Worm (Caenorhabditis elegans) whole organism, young adult: ENCODE results near the gene nfki-1.

Experiments
- B0035.1 ChIP-seq: sonication (generic microtip); optimal IDR thresholded peaks from 2 replicates; lab custom pipeline; 2016; ENCODE audit warnings: missing genetic modification characterization, mild to moderate bottlenecking, missing compliant biosample characterization, missing genotype, missing genetic modification reagents
- C06A6.2 ChIP-seq: fragments of 200-800 bp; sonication (Bioruptor generic); conservative IDR thresholded peaks from 2 replicates; pipeline ENCODE4 v1.3.6; 2022; ENCODE audit warnings: missing genetic modification characterization, missing compliant biosample characterization
- C17E4.6 ChIP-seq: fragments of 200-800 bp; sonication (Bioruptor generic); IDR thresholded peaks from 2 replicates; pipeline ENCODE4 v1.3.6; 2022; ENCODE audit warnings: missing genetic modification reagents, missing genetic modification characterization, missing compliant biosample characterization
- F10E7.11 ChIP-seq: sonication (generic microtip); optimal IDR thresholded peaks from 2 replicates; lab custom pipeline; 2017; ENCODE audit warnings: mild to moderate bottlenecking, missing genetic modification characterization, moderate library complexity, missing compliant biosample characterization
- F37B4.10 ChIP-seq: fragments of 200-800 bp; sonication (Bioruptor generic); IDR thresholded peaks from 2 replicates; pipeline ENCODE4 v1.3.6; 2022; ENCODE audit warnings: missing genetic modification characterization, missing compliant biosample characterization
- F39B2.1 ChIP-seq: fragments of 200-800 bp; sonication (Bioruptor generic); IDR thresholded peaks from 2 replicates; pipeline ENCODE4 v1.3.6; 2022; ENCODE audit warnings: missing genetic modification reagents, missing genetic modification characterization, missing compliant biosample characterization
- F52B5.7 ChIP-seq: sonication (generic microtip); optimal IDR thresholded peaks from 2 replicates; lab custom pipeline; 2016; ENCODE audit warnings: mild to moderate bottlenecking, missing genetic modification characterization, missing compliant biosample characterization
- F57C9.4 ChIP-seq: sonication (generic microtip); optimal IDR thresholded peaks from 2 replicates; lab custom pipeline; 2017; ENCODE audit warnings: mild to moderate bottlenecking, missing genetic modification characterization, missing compliant biosample characterization
- K11D2.4 ChIP-seq: fragments of 200-800 bp; sonication (Bioruptor generic); IDR thresholded peaks from 2 replicates; pipeline ENCODE4 v1.3.6; 2022; ENCODE audit warnings: missing genetic modification reagents, missing genetic modification characterization, missing compliant biosample characterization
- ZK185.1 ChIP-seq: sonication (generic microtip); optimal IDR thresholded peaks from 2 replicates; lab custom pipeline; 2016; ENCODE audit warnings: mild to moderate bottlenecking, missing genetic modification characterization, missing compliant biosample characterization; ENCODE audit not compliant: poor library complexity, severe bottlenecking
- ama-1 ChIP-seq, 3 experiments: fragments of 150-350 bp in 1 of 3; sonication (generic microtip) in 2 of 3; optimal IDR thresholded peaks; 2 replicates each; lab custom pipeline; 2014 to 2018; ENCODE audit warnings: missing biosample characterization in 2 of 3, missing genetic modification characterization in 2 of 3, missing genetic modification reagents in 2 of 3
- attf-5 ChIP-seq: fragments of 200-800 bp; sonication (Bioruptor generic); optimal IDR thresholded peaks from 2 replicates; lab custom pipeline; 2018; ENCODE audit warnings: mild to moderate bottlenecking, missing genetic modification characterization, missing compliant biosample characterization
- ccch-3 ChIP-seq: fragments of 200-800 bp; sonication (Bioruptor generic); optimal IDR thresholded peaks from 2 replicates; lab custom pipeline; 2018; ENCODE audit warnings: mild to moderate bottlenecking, missing genetic modification characterization, missing compliant biosample characterization
- cebp-1 ChIP-seq, 2 experiments: fragments of 200-800 bp in 1 of 2; sonication (Bioruptor generic) in 1 of 2; sonication (generic microtip) in 1 of 2; IDR thresholded peaks in 1 of 2; optimal IDR thresholded peaks in 1 of 2; 2 replicates each; pipeline versions ENCODE4 v1.3.6 to Lab custom; 2017 to 2022; ENCODE audit warnings: missing compliant biosample characterization in 2 of 2, missing genetic modification characterization in 2 of 2, mild to moderate bottlenecking in 1 of 2, missing genetic modification reagents in 1 of 2, moderate library complexity in 1 of 2
- ceh-27 ChIP-seq: fragments of 200-800 bp; sonication (Bioruptor generic); optimal IDR thresholded peaks from 2 replicates; lab custom pipeline; 2018; ENCODE audit warnings: mild to moderate bottlenecking, missing genetic modification characterization, moderate library complexity, missing compliant biosample characterization
- ceh-40 ChIP-seq: fragments of 200-800 bp; sonication (Bioruptor generic); IDR thresholded peaks from 2 replicates; pipeline ENCODE4 v1.3.6; 2022; ENCODE audit warnings: missing genetic modification characterization, missing compliant biosample characterization
- chd-7 ChIP-seq: sonication (generic microtip); optimal IDR thresholded peaks from 2 replicates; lab custom pipeline; 2016; ENCODE audit warnings: mild to moderate bottlenecking, missing genetic modification characterization, moderate library complexity, missing compliant biosample characterization
- die-1 ChIP-seq: sonication (generic microtip); optimal IDR thresholded peaks from 2 replicates; lab custom pipeline; 2016; ENCODE audit warnings: missing genotype, mild to moderate bottlenecking, missing genetic modification characterization, missing compliant biosample characterization
- dox-1 ChIP-seq: fragments of 200-800 bp; sonication (Bioruptor generic); IDR thresholded peaks from 2 replicates; pipeline ENCODE4 v1.3.6; 2022; ENCODE audit warnings: missing genetic modification reagents, missing genetic modification characterization, missing compliant biosample characterization
- efl-1 ChIP-seq: fragments of 150-350 bp; optimal IDR thresholded peaks from 2 replicates; lab custom pipeline; 2014; ENCODE audit warnings: missing biosample characterization, missing genetic modification reagents, missing genetic modification characterization
- egl-44 ChIP-seq: fragments of 200-800 bp; sonication (Bioruptor generic); IDR thresholded peaks from 2 replicates; pipeline ENCODE4 v1.3.6; 2022; ENCODE audit warnings: missing genetic modification reagents, missing genetic modification characterization, missing compliant biosample characterization
- egrh-3 ChIP-seq: fragments of 200-800 bp; sonication (Bioruptor generic); IDR thresholded peaks from 2 replicates; pipeline ENCODE4 v1.3.6; 2022; ENCODE audit warnings: missing genetic modification reagents, missing genetic modification characterization, missing compliant biosample characterization
- hlh-12 ChIP-seq: sonication (generic microtip); optimal IDR thresholded peaks from 2 replicates; lab custom pipeline; 2016; ENCODE audit warnings: missing genetic modification characterization, missing compliant biosample characterization
- hlh-26 ChIP-seq: fragments of 200-800 bp; sonication (Bioruptor generic); conservative IDR thresholded peaks from 2 replicates; pipeline ENCODE4 v1.3.6; 2022; ENCODE audit warnings: missing genetic modification reagents, missing genetic modification characterization, missing compliant biosample characterization
- hmg-1.2 ChIP-seq: fragments of 200-800 bp; sonication (Bioruptor generic); IDR thresholded peaks from 2 replicates; pipeline ENCODE4 v1.3.6; 2022; ENCODE audit warnings: missing genetic modification reagents, missing genetic modification characterization, missing compliant biosample characterization
- let-607 ChIP-seq, 2 experiments: fragments of 200-800 bp in 1 of 2; sonication (Bioruptor generic) in 1 of 2; sonication (generic microtip) in 1 of 2; optimal IDR thresholded peaks; 2 replicates each; lab custom pipeline; 2016 to 2018; ENCODE audit warnings: mild to moderate bottlenecking in 2 of 2, missing compliant biosample characterization in 2 of 2, missing genetic modification characterization in 2 of 2, moderate library complexity in 2 of 2, missing genotype in 1 of 2
- lin-40 ChIP-seq: sonication (generic microtip); optimal IDR thresholded peaks from 2 replicates; lab custom pipeline; 2016; ENCODE audit warnings: missing genetic modification characterization, mild to moderate bottlenecking, missing compliant biosample characterization, missing genotype, missing genetic modification reagents
- madf-10 ChIP-seq: sonication (generic microtip); optimal IDR thresholded peaks from 2 replicates; lab custom pipeline; 2016; ENCODE audit warnings: mild to moderate bottlenecking, missing genetic modification characterization, missing compliant biosample characterization
- mcd-1 ChIP-seq: fragments of 200-800 bp; sonication (Bioruptor generic); IDR thresholded peaks from 2 replicates; pipeline ENCODE4 v1.3.6; 2022; ENCODE audit warnings: missing genetic modification reagents, missing genetic modification characterization, missing compliant biosample characterization
- mel-28 ChIP-seq: sonication (generic microtip); optimal IDR thresholded peaks from 2 replicates; lab custom pipeline; 2016; ENCODE audit warnings: borderline replicate concordance, mild to moderate bottlenecking, missing genetic modification characterization, missing compliant biosample characterization
- mes-4 ChIP-seq: sonication (generic microtip); optimal IDR thresholded peaks from 2 replicates; lab custom pipeline; 2016; ENCODE audit warnings: missing genotype, missing genetic modification characterization, missing compliant biosample characterization
- nfya-2 ChIP-seq: fragments of 200-800 bp; sonication (Bioruptor generic); IDR thresholded peaks from 2 replicates; pipeline ENCODE4 v1.3.6; 2022; ENCODE audit warnings: missing genetic modification reagents, missing genetic modification characterization, missing compliant biosample characterization
- nfyb-1 ChIP-seq: fragments of 200-800 bp; sonication (Bioruptor generic); IDR thresholded peaks from 2 replicates; pipeline ENCODE4 v1.3.6; 2022; ENCODE audit warnings: missing genetic modification reagents, missing genetic modification characterization, missing compliant biosample characterization
- nhr-80 ChIP-seq: sonication (generic microtip); optimal IDR thresholded peaks from 2 replicates; lab custom pipeline; 2016; ENCODE audit warnings: missing genetic modification characterization, missing compliant biosample characterization
- sea-2 ChIP-seq: fragments of 200-800 bp; sonication (Bioruptor generic); IDR thresholded peaks from 2 replicates; pipeline ENCODE4 v1.3.6; 2022; ENCODE audit warnings: missing genetic modification characterization, missing compliant biosample characterization
- snpc-4 ChIP-seq, 5 experiments: fragments of 150-350 bp in 1 of 5; sonication (generic microtip) in 4 of 5; optimal IDR thresholded peaks; 2 replicates each; lab custom pipeline; 2014 to 2018; ENCODE audit warnings: missing genetic modification characterization in 5 of 5, missing biosample characterization in 3 of 5, antibody characterized with exemption in 2 of 5, mild to moderate bottlenecking in 2 of 5, missing compliant biosample characterization in 2 of 5, missing genotype in 2 of 5, moderate library complexity in 2 of 5, missing genetic modification reagents in 1 of 5
- tbp1 ChIP-seq: fragments of 200-800 bp; sonication (Bioruptor generic); optimal IDR thresholded peaks from 2 replicates; lab custom pipeline; 2018; ENCODE audit warnings: mild to moderate bottlenecking, missing genetic modification characterization, missing compliant biosample characterization
- xnd-1 ChIP-seq: sonication (generic microtip); optimal IDR thresholded peaks from 2 replicates; lab custom pipeline; 2016; ENCODE audit warnings: missing genotype, missing genetic modification reagents, missing genetic modification characterization, missing compliant biosample characterization
- zfh-2 ChIP-seq: fragments of 200-800 bp; sonication (Bioruptor generic); conservative IDR thresholded peaks from 2 replicates; pipeline ENCODE4 v1.3.6; 2022; ENCODE audit warnings: missing genetic modification reagents, missing genetic modification characterization, missing compliant biosample characterization
- ztf-18 ChIP-seq: sonication (generic microtip); optimal IDR thresholded peaks from 2 replicates; lab custom pipeline; 2016; ENCODE audit warnings: missing genotype, mild to moderate bottlenecking, missing genetic modification characterization, missing compliant biosample characterization

nfki-1 gene

DNA sequence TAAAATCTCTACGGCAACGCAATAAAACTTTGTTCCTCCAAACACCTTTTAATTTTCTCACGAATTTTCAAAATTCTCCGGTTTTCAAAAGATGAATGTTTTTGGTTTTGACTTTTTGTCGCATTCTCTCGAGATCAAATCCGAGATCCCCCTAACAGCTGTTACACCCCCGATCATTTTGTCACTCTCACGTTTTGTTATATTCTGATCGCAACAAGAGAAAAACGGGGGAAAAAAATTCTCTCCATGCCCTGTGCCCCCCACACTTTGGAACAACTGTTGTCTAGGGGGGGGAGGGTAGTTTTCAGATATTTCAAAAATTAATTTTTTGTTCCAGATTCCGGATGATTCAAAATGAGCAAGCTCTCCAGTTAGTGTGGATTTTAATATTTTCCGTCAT, 16.8 kb upstream of the nfki-1 start:
- TF ChIP-seq hlh-12 (tag; lab: Kevin White, UChicago) (no peak), C17E4.6 (GFP tag; lab: Robert Waterston, UW) (no peak)

DNA sequence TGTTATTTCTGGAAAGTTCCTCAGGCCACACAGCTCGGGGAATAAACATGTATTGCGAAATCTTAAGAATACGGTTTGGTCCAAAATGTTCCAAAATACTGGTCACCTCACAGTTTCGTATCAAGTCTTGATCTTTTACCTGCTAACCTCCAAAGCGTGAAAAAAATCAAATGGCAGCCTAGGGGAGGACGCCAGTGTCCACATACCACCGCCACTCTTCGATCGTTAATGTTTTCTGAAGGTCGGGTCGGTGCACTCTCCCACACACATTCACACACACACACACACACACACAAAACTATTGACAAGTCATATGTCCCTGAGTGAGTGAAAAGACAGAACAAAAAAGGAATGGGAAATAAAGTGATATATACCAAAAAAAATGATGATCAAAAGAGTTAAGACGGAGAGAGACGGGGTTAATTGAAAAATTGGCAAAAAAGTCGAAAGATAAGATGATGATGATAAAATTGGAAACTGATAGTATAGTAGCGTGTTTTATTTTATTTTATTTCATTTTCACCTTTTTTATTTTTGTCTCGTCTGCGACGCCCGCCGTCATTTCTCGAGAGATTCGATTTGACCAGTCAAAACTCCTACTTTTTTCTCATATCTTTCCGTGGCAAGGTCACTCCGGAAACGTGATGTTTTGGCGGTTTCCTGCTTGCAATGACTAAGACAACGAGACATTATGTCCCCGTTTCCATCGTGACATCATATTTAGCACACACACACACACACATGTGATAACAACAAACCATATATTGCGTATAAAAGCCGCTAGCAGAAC, 15.0 kb upstream of the nfki-1 start, which contains the start of gene Y15E3A.5:
Gene Y15E3A.5 (plus strand): TSS at position 752 of the 790 bp plus-strand sequence.
- TF ChIP-seq ccch-3 (GFP tag; lab: Kevin White, UChicago) (no peak), B0035.1 (tag; lab: Kevin White, UChicago) (no peak), cebp-1 (GFP tag; IDR thresholded peaks at IDR 0.05; lab: Robert Waterston, UW) (peak; percentile 82), cebp-1 (tag; optimal IDR thresholded peaks at IDR 0.05; lab: Kevin White, UChicago) (peak; percentile 93), ceh-27 (peak; percentile 38), attf-5 (GFP tag; lab: Kevin White, UChicago) (peak; percentile 3), let-607 (tag; optimal IDR thresholded peaks at IDR 0.05; lab: Kevin White, UChicago) (peak in 1 of 2 experiments; percentile 16), lin-40 (peak; percentile 55), nhr-80 (tag; lab: Kevin White, UChicago) (peak; percentile 83), hlh-26 (GFP tag; lab: Robert Waterston, UW) (no peak), tbp1 (peak; percentile 26), ztf-18 (tag; lab: Kevin White, UChicago) (no peak), snpc-4 (GFP tag; optimal IDR thresholded peaks at IDR 0.05; lab: Kevin White, UChicago) (no peak), snpc-4 (tag; optimal IDR thresholded peaks at IDR 0.05; lab: Kevin White, UChicago) (peak in 1 of 4 experiments; percentile 24)

DNA sequence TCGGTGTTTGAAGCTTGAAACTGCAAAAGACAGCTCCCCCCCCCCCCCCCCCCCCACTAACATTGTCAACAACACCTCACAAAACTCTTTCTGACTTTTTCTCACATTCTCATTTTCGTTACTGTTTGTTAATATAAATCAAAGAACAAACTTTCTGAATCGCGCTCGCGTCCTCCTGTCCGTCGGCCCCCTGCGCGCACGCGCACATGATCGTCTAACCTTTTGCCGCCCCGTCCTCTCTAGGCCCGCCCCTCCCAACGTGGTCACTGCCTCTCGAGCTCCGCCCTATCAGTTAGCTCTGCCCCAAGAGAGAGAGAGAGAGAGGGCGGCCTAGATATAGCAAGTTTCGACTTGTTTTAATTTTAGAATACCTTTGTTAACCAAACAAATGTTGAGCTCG, 14.3 kb upstream of the nfki-1 start:
- 0 out of 2 replicates have a peak, but pooled peaks have one; percentile 28 for TF ChIP-seq dox-1 (GFP tag; lab: Robert Waterston, UW)
- TF ChIP-seq F57C9.4 (tag; lab: Kevin White, UChicago), result no peak
- TF ChIP-seq mel-28 (tag; lab: Kevin White, UChicago), result no peak
- peak; percentile 48 for TF ChIP-seq ama-1 (optimal IDR thresholded peaks at IDR 0.05; lab: Kevin White, UChicago)
- no peak for TF ChIP-seq ama-1 (GFP tag; optimal IDR thresholded peaks at IDR 0.05; lab: Kevin White, UChicago)
- TF ChIP-seq egrh-3, result peak; percentile 89
- no peak for TF ChIP-seq ceh-40 (GFP tag; lab: Robert Waterston, UW)
- TF ChIP-seq cebp-1 (GFP tag; IDR thresholded peaks at IDR 0.05; lab: Robert Waterston, UW), result no peak
- TF ChIP-seq cebp-1 (tag; optimal IDR thresholded peaks at IDR 0.05; lab: Kevin White, UChicago), result peak; percentile 40
- peak; percentile 98 for TF ChIP-seq zfh-2 (GFP tag; lab: Robert Waterston, UW)
- TF ChIP-seq attf-5 (GFP tag; lab: Kevin White, UChicago), result peak; percentile 36
- 0 out of 2 replicates have a peak, but pooled peaks have one; percentile 44 for TF ChIP-seq K11D2.4 (GFP tag; lab: Robert Waterston, UW)
- no peak for TF ChIP-seq C17E4.6 (GFP tag; lab: Robert Waterston, UW)
- TF ChIP-seq hmg-1.2, result 0 out of 2 replicates have a peak, but pooled peaks have one; percentile 5
- no peak for TF ChIP-seq mes-4 (tag; lab: Kevin White, UChicago)
- peak; percentile 29 for TF ChIP-seq ceh-27
- no peak for TF ChIP-seq nfya-2 (GFP tag; lab: Robert Waterston, UW)
- TF ChIP-seq mcd-1 (GFP tag; lab: Robert Waterston, UW), result peak; percentile 28; the same call in 1 of the 2 replicates
- TF ChIP-seq chd-7 (tag; lab: Kevin White, UChicago), result peak; percentile 17

DNA sequence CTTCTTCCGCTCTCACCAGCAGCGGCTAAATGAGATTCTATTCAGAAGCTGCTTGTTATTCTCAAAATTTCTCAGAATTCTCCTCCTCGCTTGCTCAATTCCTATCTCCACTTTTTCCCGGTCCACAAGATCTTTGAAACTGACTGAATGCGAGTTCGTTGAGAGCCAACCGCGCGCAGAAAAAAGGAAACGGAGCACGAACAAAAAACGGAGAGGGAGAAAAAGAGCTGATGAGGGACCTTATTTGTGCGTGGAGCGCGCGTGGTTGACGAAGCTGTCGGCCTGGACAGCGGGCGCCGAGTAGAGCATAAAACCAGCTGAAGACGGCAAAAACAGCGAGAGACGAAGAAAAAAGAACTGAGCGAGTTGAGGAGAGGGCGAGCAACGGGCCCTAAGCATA, 12.9 kb upstream of the nfki-1 start:
- no peak for TF ChIP-seq madf-10 (tag; lab: Kevin White, UChicago)
- TF ChIP-seq F10E7.11 (tag; lab: Kevin White, UChicago), result no peak
- TF ChIP-seq let-607 (tag; optimal IDR thresholded peaks at IDR 0.05; lab: Kevin White, UChicago), result no peak
- TF ChIP-seq die-1 (tag; lab: Kevin White, UChicago), result no peak
- TF ChIP-seq egl-44 (GFP tag; lab: Robert Waterston, UW), result 0 out of 2 replicates have a peak, but pooled peaks have one; percentile 50
- TF ChIP-seq efl-1 (GFP tag; lab: Kevin White, UChicago), result no peak
- no peak for TF ChIP-seq F37B4.10
- TF ChIP-seq sea-2, result no peak
- no peak for TF ChIP-seq F52B5.7
- TF ChIP-seq xnd-1, result no peak
- no peak for TF ChIP-seq F39B2.1 (GFP tag; lab: Robert Waterston, UW)
- TF ChIP-seq ZK185.1, result no peak
- 0 out of 2 replicates have a peak, but pooled peaks have one; percentile 9 for TF ChIP-seq nfyb-1
- 0 out of 2 replicates have a peak, but pooled peaks have one; percentile 4 for TF ChIP-seq egrh-3
- TF ChIP-seq C06A6.2, result no peak
